Fruit fly (Drosophila melanogaster): ENCODE measurements around the gene CG13373.

DNA sequence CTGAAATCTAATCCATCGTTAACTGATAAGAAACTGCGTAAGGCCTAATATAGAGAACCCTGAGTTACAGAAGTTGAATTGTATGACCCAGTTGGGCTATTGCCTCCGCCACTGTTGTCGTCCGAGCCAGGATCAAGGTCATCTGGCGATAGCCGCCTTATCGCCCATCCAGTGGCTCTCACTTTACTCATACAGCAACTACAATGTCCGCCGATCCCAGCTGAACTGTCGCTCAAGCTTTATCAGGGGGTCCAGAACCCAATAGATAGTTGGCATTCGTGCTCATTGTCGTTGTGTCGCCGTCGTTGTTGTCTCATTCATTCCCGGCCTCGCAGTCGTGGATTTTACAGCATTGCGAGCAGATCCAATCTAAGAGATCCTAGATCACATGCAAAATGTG lies 32.3 kb downstream of the CG13373 start, which contains the start of gene arg:
- TF ChIP-seq psq (optimal IDR thresholded peaks at IDR 0.05) (no peak), insv (optimal IDR thresholded peaks at IDR 0.05) (no peak), h (optimal IDR thresholded peaks at IDR 0.05) (no peak), ttk (optimal IDR thresholded peaks at IDR 0.05) (no peak), Sin3A (optimal IDR thresholded peaks at IDR 0.05) (no peak)
